Worm (Caenorhabditis elegans): ENCODE results near the gene cgef-1.

DNA sequence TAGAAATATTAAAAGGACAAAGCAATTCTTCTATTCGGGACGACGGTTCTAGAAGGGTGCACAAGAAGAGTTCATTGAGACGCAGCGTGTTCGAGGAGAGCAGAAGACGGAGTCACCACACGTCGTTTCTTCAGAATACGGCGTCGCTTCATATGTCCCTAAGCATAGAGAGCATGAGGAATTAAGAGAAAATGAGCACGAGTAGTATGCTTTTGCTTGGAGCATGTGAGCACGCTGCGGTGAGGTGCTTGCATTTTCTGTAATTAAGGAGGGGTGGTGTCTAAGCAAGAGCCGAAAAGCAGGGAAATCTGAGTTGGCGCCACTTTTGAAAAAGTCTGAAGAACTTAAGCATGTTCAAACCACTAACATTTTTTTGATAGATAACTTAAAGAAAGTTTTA is 35.5 kb downstream of the cgef-1 start, which contains the start of gene C14A11.5:
- TF ChIP-seq ahr-1 (tag; optimal IDR thresholded peaks at IDR 0.05), result no peak
- TF ChIP-seq lin-11 (tag; optimal IDR thresholded peaks at IDR 0.05), result no peak
- TF ChIP-seq fkh-10 (GFP tag; optimal IDR thresholded peaks at IDR 0.05), result no peak
- no peak for TF ChIP-seq dve-1 (tag; optimal IDR thresholded peaks at IDR 0.05)
- no peak for TF ChIP-seq ama-1 (optimal IDR thresholded peaks at IDR 0.05)
- no peak for TF ChIP-seq pha-4 (tag; optimal IDR thresholded peaks at IDR 0.05)
- TF ChIP-seq nhr-11 (tag; optimal IDR thresholded peaks at IDR 0.05), result no peak

Measured in whole organism, late embryonic.